Worm (Caenorhabditis elegans): ENCODE measurements around the gene T27A10.6.

Gene T27A10.6

ce11 chrX:3555930-3556329 lies 40.2 kb downstream of the T27A10.6 start:
- 0 out of 2 replicates have a peak, but pooled peaks have one; percentile 1 for TF ChIP-seq Y53G8AR.9 (GFP tag; conservative IDR thresholded peaks at IDR 0.05)
- TF ChIP-seq F57C9.4 (tag; optimal IDR thresholded peaks at IDR 0.05) = no peak
- no peak for TF ChIP-seq ztf-22 (GFP tag; optimal IDR thresholded peaks at IDR 0.05)
- no peak for TF ChIP-seq chd-7 (tag; optimal IDR thresholded peaks at IDR 0.05)
- TF ChIP-seq nhr-80 (tag; optimal IDR thresholded peaks at IDR 0.05) = peak; percentile 76
- TF ChIP-seq madf-6 (GFP tag; IDR thresholded peaks at IDR 0.05) = no peak
- TF ChIP-seq dox-1 (GFP tag; IDR thresholded peaks at IDR 0.05) = 0 out of 2 replicates have a peak, but pooled peaks have one; percentile 11

DNA sequence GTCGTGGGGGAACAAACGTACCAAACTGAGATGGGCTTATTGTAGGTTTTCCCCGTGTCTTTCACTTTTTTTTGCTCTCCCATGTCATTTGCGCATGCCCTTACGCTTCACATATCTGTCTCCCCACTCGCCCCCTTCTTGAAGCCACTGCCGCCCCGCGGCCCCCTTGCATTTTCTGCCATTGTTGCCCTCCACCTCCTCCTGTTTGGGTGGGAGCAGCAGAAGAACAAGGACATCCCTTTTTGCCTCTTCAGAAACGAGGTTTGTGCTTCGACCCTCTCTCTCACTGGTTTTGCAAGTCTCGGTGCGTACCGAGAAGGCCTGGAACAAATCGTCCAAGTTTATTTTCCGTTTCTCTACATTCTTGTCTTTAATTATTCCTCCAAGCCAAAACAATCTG lies 42.0 kb downstream of the T27A10.6 start:
- TF ChIP-seq dpl-1 (GFP tag; optimal IDR thresholded peaks at IDR 0.05) (no peak), sdz-38 (tag; optimal IDR thresholded peaks at IDR 0.05) (no peak), ekl-4 (GFP tag; IDR thresholded peaks at IDR 0.05) (0 out of 2 replicates have a peak, but pooled peaks have one; percentile 49), madf-6 (GFP tag; IDR thresholded peaks at IDR 0.05) (no peak), ets-4 (GFP tag; optimal IDR thresholded peaks at IDR 0.05) (no peak), aptf-2 (GFP tag; conservative IDR thresholded peaks at IDR 0.05) (no peak), zim-3 (tag; optimal IDR thresholded peaks at IDR 0.05) (peak; percentile 51), zfh-2 (GFP tag; conservative IDR thresholded peaks at IDR 0.05) (peak; percentile 70), ceh-91 (GFP tag; IDR thresholded peaks at IDR 0.05) (no peak), Y79H2A.3 (GFP tag; conservative IDR thresholded peaks at IDR 0.05) (no peak), let-526 (GFP tag; IDR thresholded peaks at IDR 0.05) (no peak)

- TF ChIP-seq F33H1.4 (GFP tag; IDR thresholded peaks at IDR 0.05) = no peak
- no peak for TF ChIP-seq ztf-26 (tag; optimal IDR thresholded peaks at IDR 0.05)
- no peak for TF ChIP-seq lsy-27 (tag; optimal IDR thresholded peaks at IDR 0.05; ENCODE audit: borderline replicate concordance, insufficient read depth)
- TF ChIP-seq lin-40 (tag; optimal IDR thresholded peaks at IDR 0.05) = no peak
Observed at ce11 chrX:3553687-3554086, 42.5 kb downstream of the T27A10.6 start.

ce11 chrX:3552948-3553347 lies 43.2 kb downstream of the T27A10.6 start:
- peak; percentile 45 for TF ChIP-seq nhr-80 (tag; optimal IDR thresholded peaks at IDR 0.05)
- no peak for TF ChIP-seq dpl-1 (GFP tag; optimal IDR thresholded peaks at IDR 0.05)

DNA sequence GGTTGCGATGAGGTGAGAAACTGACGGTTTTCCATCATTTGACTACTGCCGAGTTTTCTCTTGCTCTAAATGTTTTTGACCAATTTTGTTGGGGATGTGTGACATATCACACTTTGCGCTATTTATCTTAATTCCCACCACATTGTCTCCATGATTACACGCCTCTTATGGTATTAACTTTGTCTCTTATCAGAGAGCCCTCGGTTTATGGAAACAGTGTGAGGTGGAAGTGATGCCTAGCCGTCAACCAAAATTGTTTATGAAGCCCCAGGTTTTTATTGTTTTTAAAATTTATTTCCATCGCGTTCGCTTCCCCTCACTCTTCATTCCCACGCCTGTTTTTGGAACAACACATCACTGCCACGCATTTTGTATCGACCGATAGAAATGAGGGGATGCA lies 45.0 kb downstream of the T27A10.6 start:
- TF ChIP-seq K12H6.12 (tag; optimal IDR thresholded peaks at IDR 0.05) (no peak), nhr-80 (tag; optimal IDR thresholded peaks at IDR 0.05) (peak; percentile 46)

- TF ChIP-seq lir-1 (GFP tag; conservative IDR thresholded peaks at IDR 0.05) (no peak), tbx-9 (tag; optimal IDR thresholded peaks at IDR 0.05; ENCODE audit: borderline replicate concordance) (no peak), fkh-3 (tag; optimal IDR thresholded peaks at IDR 0.05) (no peak), Y53G8AR.9 (GFP tag; conservative IDR thresholded peaks at IDR 0.05) (no peak), B0336.3 (GFP tag; IDR thresholded peaks at IDR 0.05) (no peak), nhr-80 (tag; optimal IDR thresholded peaks at IDR 0.05) (peak; percentile 80)
Observed at ce11 chrX:3548716-3549115, 47.4 kb downstream of the T27A10.6 start.

DNA sequence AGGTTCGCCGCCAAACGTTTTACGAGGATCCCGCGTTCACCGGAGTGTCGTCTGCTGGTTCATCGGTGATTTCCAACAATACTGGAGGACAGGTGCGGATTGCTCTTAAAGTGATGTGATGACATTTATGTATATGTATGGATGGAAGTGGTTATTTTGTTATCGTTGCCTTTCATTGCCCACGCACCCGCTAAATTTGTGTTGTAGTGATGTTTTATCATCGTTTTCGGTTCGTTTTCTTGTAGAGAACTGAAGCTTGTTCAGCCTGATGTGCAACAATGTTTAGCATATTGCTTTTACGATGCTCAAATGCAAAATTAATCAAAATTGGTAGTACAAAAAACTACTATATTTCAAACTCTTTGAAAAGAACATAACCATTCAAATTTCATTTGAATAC lies 48.3 kb downstream of the T27A10.6 start:
- TF ChIP-seq nhr-80 (tag; optimal IDR thresholded peaks at IDR 0.05) (peak; percentile 31), F22D6.2 (tag; optimal IDR thresholded peaks at IDR 0.05) (no peak)
